Fruit fly (Drosophila melanogaster) whole organism, pupa: ENCODE measurements around the gene dsh.

ENCODE experiments used
- CG10348 ChIP-seq: fragments of 200-800 bp; sonication (Bioruptor generic); IDR thresholded peaks from 2 replicates; pipeline ENCODE4 v1.3.6; 2022; ENCODE audit warnings: missing biosample characterization, missing genetic modification characterization
- CG12605 ChIP-seq: fragments of 200-800 bp; sonication (Bioruptor generic); IDR thresholded peaks from 2 replicates; pipeline ENCODE4 v1.3.6; 2022; ENCODE audit warnings: missing biosample characterization, missing genetic modification characterization
- CG13204 ChIP-seq: fragments of 200-800 bp; sonication (Bioruptor generic); optimal IDR thresholded peaks from 2 replicates; lab custom pipeline; 2018; ENCODE audit warnings: missing biosample characterization, mild to moderate bottlenecking, missing genetic modification characterization, moderate library complexity
- CG14655 ChIP-seq: fragments of 200-800 bp; sonication (Bioruptor generic); optimal IDR thresholded peaks from 3 replicates; lab custom pipeline; 2017; ENCODE audit warnings: mild to moderate bottlenecking, missing biosample characterization, missing genetic modification reagents, missing genetic modification characterization
- CG15710 ChIP-seq: fragments of 200-800 bp; sonication (Bioruptor generic); optimal IDR thresholded peaks from 2 replicates; lab custom pipeline; 2018; ENCODE audit warnings: missing biosample characterization, mild to moderate bottlenecking, missing genetic modification characterization, moderate library complexity
- CG17806 ChIP-seq: fragments of 200-800 bp; sonication (Bioruptor generic); optimal IDR thresholded peaks from 2 replicates; lab custom pipeline; 2018; ENCODE audit warnings: missing biosample characterization, mild to moderate bottlenecking, missing genetic modification characterization, moderate library complexity
- CG32121 ChIP-seq: fragments of 200-800 bp; sonication (Bioruptor generic); IDR thresholded peaks from 2 replicates; pipeline ENCODE4 v1.3.6; 2022; ENCODE audit warnings: missing biosample characterization, missing genetic modification characterization
- CG34367 ChIP-seq: fragments of 200-800 bp; sonication (Bioruptor generic); optimal IDR thresholded peaks from 2 replicates; lab custom pipeline; 2018; ENCODE audit warnings: missing biosample characterization, mild to moderate bottlenecking, missing genetic modification characterization
- CG4496 ChIP-seq: fragments of 200-800 bp; sonication (Bioruptor generic); IDR thresholded peaks from 3 replicates; pipeline ENCODE4 v1.3.6; 2022; ENCODE audit warnings: missing biosample characterization, missing genetic modification characterization
- CG8159 ChIP-seq: fragments of 200-800 bp; sonication (Bioruptor generic); optimal IDR thresholded peaks from 3 replicates; lab custom pipeline; 2018; ENCODE audit warnings: missing biosample characterization, mild to moderate bottlenecking, missing genetic modification characterization, moderate library complexity
- CG8301 ChIP-seq: fragments of 200-800 bp; sonication (Bioruptor generic); optimal IDR thresholded peaks from 2 replicates; lab custom pipeline; 2018; ENCODE audit warnings: missing biosample characterization, mild to moderate bottlenecking, missing genetic modification characterization
- CG9948 ChIP-seq: fragments of 200-800 bp; sonication (Bioruptor generic); optimal IDR thresholded peaks from 2 replicates; lab custom pipeline; 2018; ENCODE audit warnings: missing biosample characterization, mild to moderate bottlenecking, missing genetic modification characterization, moderate library complexity
- D1 ChIP-seq: fragments of 200-800 bp; sonication (Bioruptor generic); optimal IDR thresholded peaks from 2 replicates; lab custom pipeline; 2018; ENCODE audit warnings: missing biosample characterization, mild to moderate bottlenecking, missing genetic modification characterization, moderate library complexity
- EcR ChIP-seq: fragments of 200-800 bp; sonication (Bioruptor generic); optimal IDR thresholded peaks from 3 replicates; lab custom pipeline; 2019; ENCODE audit warnings: missing biosample characterization, missing genetic modification characterization, mild to moderate bottlenecking, moderate library complexity, missing genetic modification reagents
- Ets98B ChIP-seq: fragments of 200-800 bp; sonication (Bioruptor generic); IDR thresholded peaks from 2 replicates; pipeline ENCODE4 v1.3.6; 2022; ENCODE audit warnings: missing biosample characterization, missing genetic modification characterization
- Pif1A ChIP-seq: fragments of 200-800 bp; sonication (Bioruptor generic); optimal IDR thresholded peaks from 3 replicates; lab custom pipeline; 2016; ENCODE audit warnings: missing biosample characterization, missing genetic modification characterization
- Pif1B ChIP-seq: fragments of 200-800 bp; sonication (Bioruptor generic); optimal IDR thresholded peaks from 3 replicates; lab custom pipeline; 2016; ENCODE audit warnings: missing biosample characterization, missing genetic modification characterization
- Snoo ChIP-seq: fragments of 200-800 bp; sonication (Bioruptor generic); optimal IDR thresholded peaks from 3 replicates; lab custom pipeline; 2017; ENCODE audit warnings: missing biosample characterization, mild to moderate bottlenecking, missing genetic modification characterization, inconsistent platforms
- fd96Ca ChIP-seq: fragments of 200-800 bp; sonication (Bioruptor generic); IDR thresholded peaks from 3 replicates; pipeline ENCODE4 v1.3.6; 2022; ENCODE audit warnings: missing biosample characterization, missing genetic modification characterization
- gl ChIP-seq: fragments of 200-800 bp; sonication (Bioruptor generic); optimal IDR thresholded peaks from 2 replicates; lab custom pipeline; 2018; ENCODE audit warnings: missing biosample characterization, mild to moderate bottlenecking, missing genetic modification characterization
- rn ChIP-seq: fragments of 200-800 bp; sonication (Bioruptor generic); IDR thresholded peaks from 2 replicates; pipeline ENCODE4 v1.3.6; 2022; ENCODE audit warnings: missing biosample characterization, missing genetic modification characterization

The dsh gene

DNA sequence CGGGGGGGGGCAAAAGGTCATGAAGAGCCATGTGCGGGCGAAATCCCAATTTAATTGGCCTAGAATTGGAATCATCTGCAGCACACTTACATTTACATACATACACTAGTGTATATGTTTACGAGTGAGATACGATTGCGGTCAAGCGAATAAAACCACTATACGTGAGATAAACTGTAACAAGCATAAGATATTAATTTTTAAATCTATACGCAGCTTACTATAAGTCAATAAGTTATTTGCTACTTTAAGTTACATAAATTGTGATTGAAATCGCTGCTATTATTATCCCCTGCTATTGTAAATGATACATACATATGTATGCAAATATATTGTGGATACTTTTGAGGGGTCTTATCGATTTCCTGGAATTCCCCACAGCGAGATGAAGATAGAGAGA is 23.5 kb downstream of the dsh start:
- no peak for TF ChIP-seq Snoo (tag; lab: Kevin White, UChicago)
- peak; percentile 2 for TF ChIP-seq Pif1B
- no peak for TF ChIP-seq CG8301 (tag; lab: Kevin White, UChicago)
- TF ChIP-seq CG32121 = no peak; the same call in 1 of the 2 replicates
- no peak for TF ChIP-seq CG10348 (GFP tag; lab: Robert Waterston, UW)
- no peak for TF ChIP-seq CG17806 (tag; lab: Kevin White, UChicago)
- no peak for TF ChIP-seq CG14655 (GFP tag; lab: Kevin White, UChicago)
- no peak for TF ChIP-seq D1
- no peak for TF ChIP-seq Ets98B
- TF ChIP-seq Pif1A = no peak
- TF ChIP-seq CG15710 = peak; percentile 20
- no peak for TF ChIP-seq CG4496
- TF ChIP-seq CG8159 = peak; percentile 43
- TF ChIP-seq CG13204 (GFP tag; lab: Kevin White, UChicago) = no peak
- TF ChIP-seq EcR = no peak
- TF ChIP-seq rn (GFP tag; lab: Robert Waterston, UW) = no peak
- peak; percentile 27 for TF ChIP-seq CG34367 (tag; lab: Kevin White, UChicago)
- peak; percentile 3 for TF ChIP-seq CG9948 (tag; lab: Kevin White, UChicago)
- no peak for TF ChIP-seq fd96Ca (GFP tag; lab: Robert Waterston, UW)
- no peak; the same call in 1 of the 2 replicates for TF ChIP-seq CG12605 (GFP tag; lab: Robert Waterston, UW)
- TF ChIP-seq gl (tag; lab: Kevin White, UChicago) = no peak

DNA sequence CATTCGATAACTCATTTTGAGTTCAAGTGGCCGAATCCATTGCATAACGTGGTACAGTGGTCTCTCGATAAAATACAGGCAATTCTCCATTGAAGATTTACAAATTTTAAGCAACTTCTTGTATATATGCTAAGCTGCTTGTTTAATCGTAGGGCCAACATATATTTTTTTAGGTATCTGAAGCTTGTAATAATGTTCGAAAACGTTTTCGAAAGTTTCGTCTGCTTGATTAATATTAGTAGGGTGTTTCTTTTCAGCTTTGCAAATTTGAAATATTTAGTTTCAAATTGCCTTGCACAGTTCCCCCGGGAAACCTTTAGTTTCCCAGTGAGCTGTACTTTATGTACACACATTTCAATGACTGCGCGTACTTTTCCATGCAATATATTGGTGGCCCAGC is 24.1 kb downstream of the dsh start:
- TF ChIP-seq CG8301 (tag; lab: Kevin White, UChicago) (no peak), CG17806 (tag; lab: Kevin White, UChicago) (no peak), CG32121 (no peak), Snoo (tag; lab: Kevin White, UChicago) (no peak), CG10348 (GFP tag; lab: Robert Waterston, UW) (no peak), Pif1B (no peak), CG9948 (tag; lab: Kevin White, UChicago) (no peak)

DNA sequence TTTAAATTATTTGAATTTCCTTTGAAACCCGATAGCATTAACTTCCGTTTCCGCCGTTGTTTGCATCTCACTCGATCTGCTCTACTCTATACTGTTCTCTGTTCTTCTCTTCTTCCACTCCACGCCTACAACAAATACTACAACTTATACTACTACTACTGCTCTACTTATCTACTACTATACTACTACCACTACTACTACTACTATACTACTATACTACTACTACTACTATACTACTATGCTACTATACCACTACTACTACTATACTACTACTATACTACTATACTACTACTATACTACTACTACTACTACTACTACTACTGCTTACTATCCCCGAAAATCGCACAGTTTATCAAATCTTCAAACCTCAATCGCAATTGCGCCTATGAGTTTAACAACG is 26.9 kb downstream of the dsh start:
- TF ChIP-seq rn (GFP tag; lab: Robert Waterston, UW) = no peak
- TF ChIP-seq fd96Ca (GFP tag; lab: Robert Waterston, UW) = no peak
- no peak for TF ChIP-seq CG15710
- no peak for TF ChIP-seq CG12605 (GFP tag; lab: Robert Waterston, UW)
- TF ChIP-seq Ets98B = no peak
- TF ChIP-seq CG10348 (GFP tag; lab: Robert Waterston, UW) = no peak
- no peak for TF ChIP-seq Snoo (tag; lab: Kevin White, UChicago)
- TF ChIP-seq Pif1B = no peak
- TF ChIP-seq CG8159 = no peak
- TF ChIP-seq, all 21 proteins: peak for 0

DNA sequence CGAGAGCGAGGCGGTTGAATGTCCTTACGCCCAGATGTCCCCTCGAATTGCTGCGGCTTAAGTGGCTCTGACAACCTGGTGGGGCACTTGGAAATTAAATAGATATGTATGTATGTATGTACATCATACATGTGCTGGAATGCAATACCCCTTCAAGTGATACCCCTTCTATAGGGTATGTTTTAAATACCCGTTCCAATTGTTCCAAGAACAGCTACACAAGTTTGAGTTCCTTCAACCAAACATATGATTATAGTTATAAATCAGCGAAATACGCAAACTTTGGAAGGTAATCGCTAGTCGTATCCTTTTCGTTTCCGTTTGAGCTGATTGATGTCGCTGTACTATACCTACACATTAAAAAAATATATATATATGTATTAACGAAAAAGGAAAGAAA is 27.8 kb downstream of the dsh start:
- TF ChIP-seq CG8159 (peak; percentile 33), Ets98B (no peak), CG9948 (tag; lab: Kevin White, UChicago) (no peak)

DNA sequence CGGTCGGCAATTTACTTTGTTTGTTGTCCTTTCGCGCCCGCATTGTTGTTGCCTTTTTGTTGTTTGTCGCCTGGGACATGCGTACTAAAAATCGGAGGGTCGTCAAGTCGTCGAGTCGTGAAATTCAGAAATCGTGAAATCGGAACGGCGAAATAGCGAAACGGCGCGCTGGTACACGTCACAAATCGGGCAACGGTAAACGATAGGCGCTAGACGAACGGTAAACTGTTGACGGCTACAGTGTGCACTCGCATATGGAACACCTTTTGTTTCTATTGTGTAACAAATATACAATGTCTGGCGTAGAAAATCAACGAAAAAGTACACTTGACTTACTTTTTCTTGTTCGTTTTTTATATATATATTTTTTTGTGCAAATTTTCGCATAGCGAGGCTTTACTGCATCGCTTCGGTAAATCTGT is 28.4 kb downstream of the dsh start:
- TF ChIP-seq CG17806 (tag; lab: Kevin White, UChicago) (peak; percentile 38), CG8301 (tag; lab: Kevin White, UChicago) (no peak), gl (tag; lab: Kevin White, UChicago) (no peak), CG10348 (GFP tag; lab: Robert Waterston, UW) (no peak), CG32121 (peak; percentile 58; the same call in 1 of the 2 replicates), CG9948 (tag; lab: Kevin White, UChicago) (peak; percentile 28), Snoo (tag; lab: Kevin White, UChicago) (no peak), CG12605 (GFP tag; lab: Robert Waterston, UW) (no peak), Ets98B (peak; percentile 40), CG34367 (tag; lab: Kevin White, UChicago) (peak; percentile 11), rn (GFP tag; lab: Robert Waterston, UW) (no peak), CG14655 (GFP tag; lab: Kevin White, UChicago) (peak; percentile 23), CG15710 (peak; percentile 47), CG4496 (peak; percentile 69; the same call in 1 of the 3 replicates), Pif1B (no peak), Pif1A (peak; percentile 19), fd96Ca (GFP tag; lab: Robert Waterston, UW) (peak; percentile 68; the same call in 2 of the 3 replicates), D1 (no peak), CG8159 (peak; percentile 45), CG13204 (GFP tag; lab: Kevin White, UChicago) (no peak), EcR (no peak)
- TF ChIP-seq, all 21 proteins: peak for 11

DNA sequence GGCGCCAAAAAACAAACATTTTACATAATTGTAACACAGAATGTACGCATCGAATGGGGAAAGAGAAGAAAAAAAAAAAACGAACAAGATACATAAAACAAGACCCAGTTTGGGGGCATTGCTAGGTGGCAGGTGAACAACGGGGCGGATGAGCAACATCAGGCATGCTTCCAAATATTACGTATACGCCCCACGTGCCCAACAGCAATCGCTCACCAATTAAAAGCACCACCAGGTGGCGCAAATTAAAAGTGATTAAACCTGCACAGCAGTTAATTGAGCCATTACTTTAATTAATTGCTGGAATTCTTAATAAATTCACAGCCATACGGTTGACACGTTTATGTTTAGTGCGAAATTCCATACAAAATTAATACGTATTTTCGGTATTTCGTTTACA is 29.8 kb downstream of the dsh start:
- TF ChIP-seq rn (GFP tag; lab: Robert Waterston, UW) = no peak
- TF ChIP-seq CG8159 = no peak
- TF ChIP-seq Pif1B = no peak
- TF ChIP-seq CG12605 (GFP tag; lab: Robert Waterston, UW) = no peak
- no peak for TF ChIP-seq Ets98B
- no peak for TF ChIP-seq CG10348 (GFP tag; lab: Robert Waterston, UW)
- no peak for TF ChIP-seq Pif1A
- no peak for TF ChIP-seq D1
- no peak for TF ChIP-seq EcR
- TF ChIP-seq fd96Ca (GFP tag; lab: Robert Waterston, UW) = no peak
- TF ChIP-seq CG32121 = no peak
- TF ChIP-seq gl (tag; lab: Kevin White, UChicago) = no peak
- no peak for TF ChIP-seq CG9948 (tag; lab: Kevin White, UChicago)
- TF ChIP-seq CG4496 = no peak
- no peak for TF ChIP-seq CG8301 (tag; lab: Kevin White, UChicago)
- TF ChIP-seq CG15710 = no peak
- TF ChIP-seq CG17806 (tag; lab: Kevin White, UChicago) = no peak
- TF ChIP-seq CG14655 (GFP tag; lab: Kevin White, UChicago) = no peak
- TF ChIP-seq CG13204 (GFP tag; lab: Kevin White, UChicago) = no peak
